Worm (Caenorhabditis elegans) whole organism, L3 larva: ENCODE results near the gene hel-1.

Experiments used
- R02D3.7 ChIP-seq: fragments of 150-350 bp; optimal IDR thresholded peaks from 2 replicates; lab custom pipeline; 2014; ENCODE audit warnings: missing biosample characterization, missing genetic modification characterization
- ama-1 ChIP-seq: fragments of 150-350 bp; optimal IDR thresholded peaks from 2 replicates; lab custom pipeline; 2018
- ceh-28 ChIP-seq: fragments of 150-350 bp; optimal IDR thresholded peaks from 2 replicates; lab custom pipeline; 2014; ENCODE audit warnings: missing biosample characterization, missing genetic modification reagents, missing genetic modification characterization
- elt-2 ChIP-seq: sonication (generic microtip); optimal IDR thresholded peaks from 2 replicates; lab custom pipeline; 2016; ENCODE audit warnings: missing genetic modification reagents, mild to moderate bottlenecking, missing genetic modification characterization, missing compliant biosample characterization
- mml-1 ChIP-seq: fragments of 150-350 bp; sonication (generic microtip); optimal IDR thresholded peaks from 3 replicates; lab custom pipeline; 2014; ENCODE audit warnings: missing biosample characterization, missing genetic modification characterization
- nhr-12 ChIP-seq: fragments of 150-350 bp; optimal IDR thresholded peaks from 2 replicates; lab custom pipeline; 2014; ENCODE audit warnings: missing biosample characterization, missing genetic modification characterization
- nhr-76 ChIP-seq: fragments of 150-350 bp; sonication (generic microtip); optimal IDR thresholded peaks from 5 replicates; lab custom pipeline; 2014; ENCODE audit warnings: missing biosample characterization, missing genetic modification characterization
- pqm-1 ChIP-seq: fragments of 150-350 bp; optimal IDR thresholded peaks from 2 replicates; lab custom pipeline; 2017; ENCODE audit warnings: missing biosample characterization, missing genetic modification characterization, inconsistent platforms

DNA sequence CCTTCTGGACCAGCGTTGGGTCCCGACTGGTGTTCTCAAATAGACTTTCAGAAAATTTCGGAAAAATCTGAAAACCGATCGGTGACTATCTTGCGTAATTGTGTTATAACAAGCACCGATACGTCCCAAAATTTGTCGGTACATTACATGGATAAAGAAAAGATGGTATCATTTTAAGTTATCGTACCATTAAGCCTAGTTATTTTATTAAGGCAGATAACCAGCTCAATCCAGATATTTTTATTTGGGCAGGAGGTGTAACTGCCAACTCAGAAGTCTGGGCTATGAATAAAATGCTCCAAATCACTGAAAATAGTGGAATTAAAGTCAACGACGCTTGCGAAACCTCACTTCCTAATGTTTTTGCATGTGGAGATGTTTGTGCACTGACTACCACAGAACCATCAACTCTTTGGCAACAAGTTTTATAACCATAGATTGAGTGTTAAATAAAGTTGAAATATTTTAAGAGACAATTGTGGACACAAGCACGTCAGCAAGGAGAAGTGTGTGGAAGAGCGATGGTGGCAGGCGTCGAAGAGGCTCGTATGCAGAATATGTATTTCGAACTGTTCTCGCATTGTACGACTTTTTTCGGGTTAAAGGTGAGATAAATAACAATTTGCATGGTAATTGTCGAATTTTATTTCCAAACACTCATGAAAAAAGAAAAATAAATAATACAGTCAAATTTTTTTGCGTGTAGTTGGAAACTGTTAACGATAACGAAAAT lies 2.3 kb downstream of the hel-1 start:
- no peak for TF ChIP-seq elt-2
- no peak for TF ChIP-seq ceh-28 (tag; lab: Kevin White, UChicago)
- TF ChIP-seq R02D3.7 (tag; lab: Kevin White, UChicago): no peak
- TF ChIP-seq nhr-12: no peak
- no peak for TF ChIP-seq pqm-1 (tag; lab: Kevin White, UChicago)
- TF ChIP-seq nhr-76 (tag; lab: Kevin White, UChicago): no peak
- TF ChIP-seq ama-1 (lab: Kevin White, UChicago): no peak
- TF ChIP-seq mml-1: no peak
